Worm (Caenorhabditis elegans) whole organism, early embryonic: ENCODE results near the gene cut-5.

ENCODE experiments used
- ama-1 ChIP-seq: fragments of 150-350 bp; optimal IDR thresholded peaks from 2 replicates; lab custom pipeline; 2014
- flt-1 ChIP-seq: fragments of 200-800 bp; sonication (Bioruptor generic); IDR thresholded peaks from 2 replicates; pipeline ENCODE4 v1.3.6; 2022; ENCODE audit warnings: missing genetic modification characterization, missing compliant biosample characterization

- TF ChIP-seq ama-1 (lab: Kevin White, UChicago) (no peak), flt-1 (no peak)
Measured at ce11 chrX:10285634-10286033, 52.4 kb downstream of the cut-5 start, which contains the start of gene npr-6.
